Fruit fly (Drosophila melanogaster) whole organism, wandering third instar larva: ENCODE results near the gene CG43680.

ENCODE experiments used
- Abd-B ChIP-seq: fragments of >200 bp; optimal IDR thresholded peaks from 2 replicates; lab custom pipeline; 2017; ENCODE audit warnings: missing biosample characterization, missing genetic modification characterization
- CG32264 ChIP-seq: fragments of 200-800 bp; sonication (Bioruptor generic); optimal IDR thresholded peaks from 2 replicates; lab custom pipeline; 2016; ENCODE audit warnings: missing biosample characterization, missing genetic modification characterization
- CG9705 ChIP-seq: fragments of 200-800 bp; sonication (Bioruptor generic); optimal IDR thresholded peaks from 2 replicates; lab custom pipeline; 2018; ENCODE audit warnings: missing biosample characterization, mild to moderate bottlenecking, missing genetic modification characterization
- CrebA ChIP-seq: fragments of 200-800 bp; sonication (Bioruptor generic); optimal IDR thresholded peaks from 2 replicates; lab custom pipeline; 2016; ENCODE audit warnings: missing biosample characterization, mild to moderate bottlenecking, missing genetic modification characterization, borderline replicate concordance
- Dif ChIP-seq: fragments of 200-275, 200-300 bp; sonication (Bioruptor generic); optimal IDR thresholded peaks from 2 replicates; lab custom pipeline; 2018; ENCODE audit warnings: missing biosample characterization, missing genetic modification characterization; ENCODE audit not compliant: partially characterized antibody
- GATAd ChIP-seq: sonication (Bioruptor generic); optimal IDR thresholded peaks from 2 replicates; lab custom pipeline; 2016; ENCODE audit warnings: missing biosample characterization, missing genetic modification characterization
- HLH106 ChIP-seq: fragments of 200-800 bp; optimal IDR thresholded peaks from 3 replicates; lab custom pipeline; 2019; ENCODE audit warnings: missing biosample characterization, mild to moderate bottlenecking, missing genetic modification characterization, moderate library complexity
- Hnf4 ChIP-seq: fragments of 200-800 bp; sonication (Bioruptor generic); optimal IDR thresholded peaks from 2 replicates; lab custom pipeline; 2016; ENCODE audit warnings: missing biosample characterization, mild to moderate bottlenecking, missing genetic modification characterization
- Hr78 ChIP-seq: fragments of >200 bp; optimal IDR thresholded peaks from 2 replicates; lab custom pipeline; 2017; ENCODE audit warnings: missing biosample characterization, missing genetic modification characterization
- Jra ChIP-seq: sonication (Bioruptor generic); optimal IDR thresholded peaks from 2 replicates; lab custom pipeline; 2016; ENCODE audit warnings: missing biosample characterization, missing genetic modification characterization
- Mio ChIP-seq: sonication (Bioruptor generic); optimal IDR thresholded peaks from 2 replicates; lab custom pipeline; 2016; ENCODE audit warnings: missing biosample characterization, missing genetic modification characterization
- Myc ChIP-seq: fragments of >200 bp; optimal IDR thresholded peaks from 2 replicates; lab custom pipeline; 2017
- OdsH ChIP-seq: fragments of 200-800 bp; sonication (Bioruptor generic); optimal IDR thresholded peaks from 2 replicates; lab custom pipeline; 2016; ENCODE audit warnings: missing biosample characterization, mild to moderate bottlenecking, missing genetic modification characterization
- Sp1 ChIP-seq: fragments of 200-800 bp; sonication (Bioruptor generic); optimal IDR thresholded peaks from 3 replicates; lab custom pipeline; 2019; ENCODE audit warnings: missing biosample characterization, mild to moderate bottlenecking, missing genetic modification characterization, moderate library complexity
- br ChIP-seq: fragments of 200-800 bp; sonication (Bioruptor generic); optimal IDR thresholded peaks from 2 replicates; lab custom pipeline; 2016; ENCODE audit warnings: missing biosample characterization, missing genetic modification characterization
- brk ChIP-seq: fragments of 200-800 bp; sonication (Bioruptor generic); optimal IDR thresholded peaks from 2 replicates; lab custom pipeline; 2016; ENCODE audit warnings: missing biosample characterization, mild to moderate bottlenecking, missing genetic modification characterization
- dl ChIP-seq, 2 experiments: fragments of 175-275, 200-275 bp in 1 of 2; fragments of 200-275 bp in 1 of 2; sonication (Bioruptor generic); optimal IDR thresholded peaks; lab custom pipeline; 2018; ENCODE audit warnings: mild to moderate bottlenecking in 2 of 2, missing biosample characterization in 2 of 2, missing genetic modification characterization in 2 of 2, moderate library complexity in 2 of 2; ENCODE audit not compliant: partially characterized antibody in 2 of 2, insufficient read depth in 1 of 2
- dmrt93B ChIP-seq: fragments of 200-800 bp; sonication (Bioruptor generic); optimal IDR thresholded peaks from 2 replicates; lab custom pipeline; 2018; ENCODE audit warnings: missing biosample characterization, mild to moderate bottlenecking, missing genetic modification characterization
- ey ChIP-seq: fragments of 200-800 bp; sonication (Bioruptor generic); optimal IDR thresholded peaks from 2 replicates; lab custom pipeline; 2016; ENCODE audit warnings: missing biosample characterization, missing genetic modification characterization
- foxo ChIP-seq, 2 experiments: fragments of 200-800 bp; sonication (Bioruptor generic); optimal IDR thresholded peaks; 2 replicates in 1 of 2; 3 replicates in 1 of 2; lab custom pipeline; 2016 to 2017; ENCODE audit warnings: missing biosample characterization in 2 of 2, missing genetic modification characterization in 2 of 2
- fru ChIP-seq: fragments of 200-800 bp; sonication (Bioruptor generic); optimal IDR thresholded peaks from 3 replicates; lab custom pipeline; 2016; ENCODE audit warnings: missing biosample characterization, mild to moderate bottlenecking, missing genetic modification characterization
- h ChIP-seq: fragments of 200-800 bp; sonication (Bioruptor generic); optimal IDR thresholded peaks from 3 replicates; lab custom pipeline; 2016; ENCODE audit warnings: missing biosample characterization, mild to moderate bottlenecking, missing genetic modification characterization
- jim ChIP-seq: fragments of 175-275, 200-325 bp; sonication (Bioruptor generic); optimal IDR thresholded peaks from 2 replicates; lab custom pipeline; 2016; ENCODE audit warnings: missing biosample characterization, mild to moderate bottlenecking, missing genetic modification characterization
- lola ChIP-seq: fragments of >200 bp; optimal IDR thresholded peaks from 2 replicates; lab custom pipeline; 2017; ENCODE audit warnings: missing biosample characterization, missing genetic modification characterization
- pan ChIP-seq: fragments of >200 bp; optimal IDR thresholded peaks from 2 replicates; lab custom pipeline; 2017
- psq ChIP-seq: fragments of 200-800 bp; sonication (Bioruptor generic); optimal IDR thresholded peaks from 3 replicates; lab custom pipeline; 2017; ENCODE audit warnings: missing biosample characterization, mild to moderate bottlenecking, missing genetic modification characterization, moderate library complexity
- rgr ChIP-seq: fragments of 200-800 bp; sonication (Bioruptor generic); optimal IDR thresholded peaks from 3 replicates; lab custom pipeline; 2016; ENCODE audit warnings: missing biosample characterization, mild to moderate bottlenecking, missing genetic modification characterization
- sage ChIP-seq: fragments of 200-800 bp; sonication (Bioruptor generic); optimal IDR thresholded peaks from 2 replicates; lab custom pipeline; 2016; ENCODE audit warnings: missing biosample characterization, mild to moderate bottlenecking, missing genetic modification characterization
- sv ChIP-seq: fragments of 200-800 bp; sonication (Bioruptor generic); optimal IDR thresholded peaks from 3 replicates; lab custom pipeline; 2016; ENCODE audit warnings: missing biosample characterization, missing genetic modification characterization
- tai ChIP-seq: sonication (Bioruptor generic); optimal IDR thresholded peaks from 2 replicates; lab custom pipeline; 2016; ENCODE audit warnings: missing biosample characterization, missing genetic modification characterization

The CG43680 gene

dm6 chr3L:15013957-15014692, 39.0 kb downstream of the CG43680 start, which contains the start of gene Reck (continued):
- TF ChIP-seq fru (GFP tag; lab: Kevin White, UChicago) (peak; percentile 65), tai (GFP tag; lab: Kevin White, UChicago) (no peak), jim (no peak), lola (no peak), CG9705 (GFP tag; lab: Kevin White, UChicago) (peak; percentile 26), Abd-B (no peak), ey (GFP tag; lab: Kevin White, UChicago) (peak; percentile 51), foxo (GFP tag; optimal IDR thresholded peaks at IDR 0.05; lab: Kevin White, UChicago) (peak in 1 of 2 experiments; percentile 74)
- TF ChIP-seq, all 38 proteins: peak for 23

- TF ChIP-seq sv (GFP tag; lab: Kevin White, UChicago) (no peak), HLH106 (tag; lab: Kevin White, UChicago) (peak; percentile 30), br (no peak), foxo (GFP tag; optimal IDR thresholded peaks at IDR 0.05; lab: Kevin White, UChicago) (peak in 1 of 2 experiments; percentile 23)
Observed at dm6 chr3L:15013296-15013695, 39.9 kb downstream of the CG43680 start.

- no peak for TF ChIP-seq Dif
- TF ChIP-seq br, result peak; percentile 21
- no peak for TF ChIP-seq Abd-B
- TF ChIP-seq pan (lab: Kevin White, UChicago), result no peak
- TF ChIP-seq h (GFP tag; lab: Kevin White, UChicago), result peak; percentile 9
- TF ChIP-seq Myc (lab: Kevin White, UChicago), result no peak
- TF ChIP-seq rgr (GFP tag; lab: Kevin White, UChicago), result peak; percentile 43
- no peak for TF ChIP-seq Mio
- TF ChIP-seq foxo (GFP tag; optimal IDR thresholded peaks at IDR 0.05; lab: Kevin White, UChicago), result peak in 1 of 2 experiments; percentile 50
- TF ChIP-seq fru (GFP tag; lab: Kevin White, UChicago), result peak; percentile 24
- peak; percentile 24 for TF ChIP-seq psq (GFP tag; lab: Kevin White, UChicago)
- peak; percentile 29 for TF ChIP-seq Sp1 (GFP tag; lab: Kevin White, UChicago)
- TF ChIP-seq sv (GFP tag; lab: Kevin White, UChicago), result peak; percentile 0
- TF ChIP-seq HLH106 (tag; lab: Kevin White, UChicago), result peak; percentile 29
- no peak for TF ChIP-seq brk (GFP tag; lab: Kevin White, UChicago)
- TF ChIP-seq Jra (GFP tag; lab: Kevin White, UChicago), result no peak
- no peak for TF ChIP-seq CrebA
- TF ChIP-seq OdsH (GFP tag; lab: Kevin White, UChicago), result no peak
- peak; percentile 5 for TF ChIP-seq Hnf4
- TF ChIP-seq, all 38 proteins: peak for 10
Observed at dm6 chr3L:15011638-15012335, 41.4 kb downstream of the CG43680 start.

dm6 chr3L:15011142-15011541, 42.0 kb downstream of the CG43680 start:
- TF ChIP-seq sage (GFP tag; lab: Kevin White, UChicago) (no peak), Hr78 (GFP tag; lab: Kevin White, UChicago) (no peak), CrebA (no peak), foxo (GFP tag; optimal IDR thresholded peaks at IDR 0.05; lab: Kevin White, UChicago) (no peak), br (no peak), dmrt93B (GFP tag; lab: Kevin White, UChicago) (no peak), CG32264 (GFP tag; lab: Kevin White, UChicago) (no peak), h (GFP tag; lab: Kevin White, UChicago) (no peak), GATAd (GFP tag; lab: Kevin White, UChicago) (no peak), psq (GFP tag; lab: Kevin White, UChicago) (no peak), fru (GFP tag; lab: Kevin White, UChicago) (no peak)
- TF ChIP-seq, all 38 proteins: peak for 0

- no peak for TF ChIP-seq GATAd (GFP tag; lab: Kevin White, UChicago)
- no peak for TF ChIP-seq br
- no peak for TF ChIP-seq Hnf4
- no peak for TF ChIP-seq CG9705 (GFP tag; lab: Kevin White, UChicago)
- no peak for TF ChIP-seq dl (GFP tag; optimal IDR thresholded peaks at IDR 0.05; lab: Kevin White, UChicago; ENCODE audit: insufficient read depth in 1 of 2, partially characterized antibody in 2 of 2)
- TF ChIP-seq Dif, result no peak
Observed at dm6 chr3L:15010601-15011000, 42.5 kb downstream of the CG43680 start.
